Worm (Caenorhabditis elegans): ENCODE results near the gene B0507.4.

Gene B0507.4

ce11 chrV:8732934-8733333 lies 21.8 kb upstream of the B0507.4 start, which contains the start of gene ZC196.4:
ZC196.4 (plus strand) TSS chrV:8733106.
- TF ChIP-seq elt-2 (tag; optimal IDR thresholded peaks at IDR 0.05) (peak; percentile 36), jun-1 (tag; optimal IDR thresholded peaks at IDR 0.05) (no peak), pax-3 (tag; optimal IDR thresholded peaks at IDR 0.05) (no peak), elt-3 (tag; optimal IDR thresholded peaks at IDR 0.05) (no peak), sptf-1 (tag; optimal IDR thresholded peaks at IDR 0.05) (no peak)

ce11 chrV:8736369-8736768 lies 18.4 kb upstream of the B0507.4 start, which contains the start of gene ZC196.3:
ZC196.3 (plus strand) TSS chrV:8736669.
- TF ChIP-seq fos-1 (tag; optimal IDR thresholded peaks at IDR 0.05) (no peak), elt-3 (tag; optimal IDR thresholded peaks at IDR 0.05) (no peak), snu-23 (GFP tag; optimal IDR thresholded peaks at IDR 0.05) (no peak), zag-1 (tag; optimal IDR thresholded peaks at IDR 0.05) (no peak), mep-1 (tag; optimal IDR thresholded peaks at IDR 0.05) (no peak), nhr-47 (tag; optimal IDR thresholded peaks at IDR 0.05) (no peak)

ce11 chrV:8739136-8739535 lies 15.6 kb upstream of the B0507.4 start, which contains the start of gene ZC196.2:
ZC196.2 (plus strand) TSS chrV:8739436.
- no peak for TF ChIP-seq hpl-2 (GFP tag; optimal IDR thresholded peaks at IDR 0.05)
- no peak for TF ChIP-seq nhr-28 (tag; optimal IDR thresholded peaks at IDR 0.05)
- no peak for TF ChIP-seq ztf-11 (tag; optimal IDR thresholded peaks at IDR 0.05)
- TF ChIP-seq ceh-88 (GFP tag; IDR thresholded peaks at IDR 0.05): no peak
- no peak for TF ChIP-seq snpc-4 (tag; optimal IDR thresholded peaks at IDR 0.05)
- no peak for TF ChIP-seq C16A3.4 (tag; optimal IDR thresholded peaks at IDR 0.05)

ce11 chrV:8745858-8746257 lies 8.9 kb upstream of the B0507.4 start, which contains the start of gene B0507.6:
B0507.6 (plus strand) TSS chrV:8746158.
- TF ChIP-seq pqm-1 (tag; optimal IDR thresholded peaks at IDR 0.05) (no peak), lin-14 (GFP tag; optimal IDR thresholded peaks at IDR 0.05) (no peak)

ce11 chrV:8753395-8753794 lies 1.4 kb upstream of the B0507.4 start, which contains the start of gene B0507.5:
B0507.5 (plus strand) TSS chrV:8753695.
- TF ChIP-seq nhr-19 (GFP tag; conservative IDR thresholded peaks at IDR 0.05) (no peak), tlp-1 (tag; optimal IDR thresholded peaks at IDR 0.05) (no peak), efl-1 (optimal IDR thresholded peaks at IDR 0.05) (no peak), efl-1 (GFP tag; optimal IDR thresholded peaks at IDR 0.05 in 1 of 2) (no peak), irx-1 (tag; optimal IDR thresholded peaks at IDR 0.05) (no peak), unc-130 (tag; optimal IDR thresholded peaks at IDR 0.05) (no peak), zip-4 (GFP tag; optimal IDR thresholded peaks at IDR 0.05) (no peak), Y116A8C.19 (tag; optimal IDR thresholded peaks at IDR 0.05; ENCODE audit: borderline replicate concordance) (no peak), efl-3 (GFP tag; optimal IDR thresholded peaks at IDR 0.05) (no peak), hlh-17 (GFP tag; optimal IDR thresholded peaks at IDR 0.05; ENCODE audit: borderline replicate concordance) (no peak)

- no peak for TF ChIP-seq elt-3 (tag; optimal IDR thresholded peaks at IDR 0.05)
- TF ChIP-seq efl-1 (optimal IDR thresholded peaks at IDR 0.05): peak in 1 of 2 experiments; percentile 39
- TF ChIP-seq efl-1 (GFP tag; optimal IDR thresholded peaks at IDR 0.05 in 1 of 2): no peak
- no peak for TF ChIP-seq fos-1 (tag; optimal IDR thresholded peaks at IDR 0.05)
- TF ChIP-seq ceh-8 (GFP tag; optimal IDR thresholded peaks at IDR 0.05): no peak
These were observed 3.8 kb downstream of the B0507.4 start, which contains the start of gene B0507.7 for ce11 chrV:8758618-8759017. B0507.7 (minus strand) TSS chrV:8758718.

- TF ChIP-seq nhr-90 (tag; optimal IDR thresholded peaks at IDR 0.05; ENCODE audit: poor library complexity) (no peak), aly-2 (tag; optimal IDR thresholded peaks at IDR 0.05) (no peak), efl-1 (optimal IDR thresholded peaks at IDR 0.05) (no peak), efl-1 (GFP tag; optimal IDR thresholded peaks at IDR 0.05 in 1 of 2) (no peak), ets-5 (GFP tag; IDR thresholded peaks at IDR 0.05) (no peak), nhr-47 (tag; optimal IDR thresholded peaks at IDR 0.05) (no peak), nhr-237 (tag; optimal IDR thresholded peaks at IDR 0.05) (no peak)
These were observed 5.6 kb downstream of the B0507.4 start, which contains the start of gene ddn-1 for ce11 chrV:8760416-8760815. ddn-1 (minus strand) TSS chrV:8760516.
